Worm (Caenorhabditis elegans) whole organism, L3 larva: ENCODE results near the gene mab-23.

Source experiments
- ZK546.5 ChIP-seq: sonication (generic microtip); optimal IDR thresholded peaks from 2 replicates; lab custom pipeline; 2017; ENCODE audit warnings: missing biosample characterization, missing genetic modification characterization
- ama-1 ChIP-seq: fragments of 150-350 bp; optimal IDR thresholded peaks from 2 replicates; lab custom pipeline; 2018
- ceh-82 ChIP-seq: fragments of 150-350 bp; optimal IDR thresholded peaks from 2 replicates; lab custom pipeline; 2014; ENCODE audit warnings: missing biosample characterization, missing genetic modification characterization
- egl-27 ChIP-seq: sonication (generic microtip); optimal IDR thresholded peaks from 4 replicates; lab custom pipeline; 2017; ENCODE audit warnings: missing biosample characterization, missing genetic modification reagents, missing genetic modification characterization
- elt-3 ChIP-seq, 3 experiments: fragments of 150-350 bp in 1 of 3; sonication (generic microtip) in 2 of 3; optimal IDR thresholded peaks; 2 replicates in 2 of 3; 4 replicates in 1 of 3; lab custom pipeline; 2014 to 2017; ENCODE audit warnings: missing biosample characterization in 3 of 3, missing genetic modification characterization in 3 of 3
- lin-39 ChIP-seq: fragments of 150-350 bp; optimal IDR thresholded peaks from 2 replicates; lab custom pipeline; 2018; ENCODE audit warnings: missing biosample characterization, missing genetic modification reagents, missing genetic modification characterization
- mdl-1 ChIP-seq: fragments of 150-350 bp; optimal IDR thresholded peaks from 2 replicates; lab custom pipeline; 2014; ENCODE audit warnings: missing biosample characterization, missing genetic modification characterization
- nhr-25 ChIP-seq: sonication (generic microtip); optimal IDR thresholded peaks from 2 replicates; lab custom pipeline; 2017; ENCODE audit warnings: missing biosample characterization, missing genetic modification characterization
- sea-2 ChIP-seq: fragments of 150-350 bp; sonication (generic microtip); optimal IDR thresholded peaks from 4 replicates; lab custom pipeline; 2014; ENCODE audit warnings: missing biosample characterization, missing genetic modification reagents, missing genetic modification characterization
- skn-1 ChIP-seq: fragments of 150-350 bp; optimal IDR thresholded peaks from 2 replicates; lab custom pipeline; 2014; ENCODE audit warnings: missing biosample characterization, missing genetic modification characterization
- unc-62 ChIP-seq: fragments of 150-350 bp; sonication (generic microtip); optimal IDR thresholded peaks from 4 replicates; lab custom pipeline; 2014; ENCODE audit warnings: missing biosample characterization, missing genetic modification reagents, missing genetic modification characterization
- zag-1 ChIP-seq: fragments of 150-350 bp; optimal IDR thresholded peaks from 2 replicates; lab custom pipeline; 2014; ENCODE audit warnings: missing biosample characterization, missing genetic modification characterization

ce11 chrV:10679080-10679479, 46.2 kb downstream of the mab-23 start:
- no peak for TF ChIP-seq lin-39
- TF ChIP-seq zag-1 (tag; lab: Kevin White, UChicago), result no peak
- TF ChIP-seq sea-2 (GFP tag; lab: Kevin White, UChicago), result no peak
- no peak for TF ChIP-seq mdl-1 (tag; lab: Kevin White, UChicago)
- TF ChIP-seq egl-27 (tag; lab: Kevin White, UChicago), result no peak
- TF ChIP-seq ceh-82 (tag; lab: Kevin White, UChicago), result no peak
- no peak for TF ChIP-seq unc-62 (GFP tag; lab: Kevin White, UChicago)
- TF ChIP-seq elt-3 (tag; optimal IDR thresholded peaks at IDR 0.05; lab: Kevin White, UChicago), result no peak
- TF ChIP-seq skn-1 (tag; lab: Kevin White, UChicago), result no peak
- TF ChIP-seq ZK546.5, result no peak
- no peak for TF ChIP-seq ama-1 (lab: Kevin White, UChicago)
- TF ChIP-seq nhr-25, result no peak
